Worm (Caenorhabditis elegans) whole organism, L4 larva: Measurements from ENCODE around the gene dgk-4.

Experiments used
- F26F4.8 ChIP-seq: fragments of 200-800 bp; sonication (Bioruptor generic); conservative IDR thresholded peaks from 2 replicates; pipeline ENCODE4 v1.3.6; 2022; ENCODE audit warnings: missing genetic modification characterization, missing compliant biosample characterization
- T20F7.1 ChIP-seq: fragments of 200-800 bp; sonication (Bioruptor generic); optimal IDR thresholded peaks from 2 replicates; lab custom pipeline; 2018; ENCODE audit warnings: mild to moderate bottlenecking, missing genetic modification characterization, missing compliant biosample characterization
- Y75B8A.6 ChIP-seq: fragments of 200-800 bp; sonication (Bioruptor generic); IDR thresholded peaks from 2 replicates; pipeline ENCODE4 v1.3.6; 2022; ENCODE audit warnings: missing genetic modification reagents, missing genetic modification characterization, missing compliant biosample characterization
- attf-4 ChIP-seq: sonication (generic microtip); optimal IDR thresholded peaks from 3 replicates; lab custom pipeline; 2017; ENCODE audit warnings: missing biosample characterization, missing genetic modification characterization
- cey-2 ChIP-seq: sonication (generic microtip); optimal IDR thresholded peaks from 3 replicates; lab custom pipeline; 2017; ENCODE audit warnings: missing genetic modification characterization, mild to moderate bottlenecking, missing compliant biosample characterization, antibody characterized with exemption, borderline replicate concordance; ENCODE audit not compliant: insufficient read depth
- daf-16 ChIP-seq, 3 experiments: sonication (generic microtip); optimal IDR thresholded peaks; 2 replicates each; lab custom pipeline; 2016 to 2017; ENCODE audit warnings: missing genetic modification characterization in 3 of 3, missing genetic modification reagents in 3 of 3, mild to moderate bottlenecking in 2 of 3, missing compliant biosample characterization in 2 of 3, missing biosample characterization in 1 of 3, moderate library complexity in 1 of 3
- dmd-9 ChIP-seq: fragments of 200-800 bp; sonication (Bioruptor generic); IDR thresholded peaks from 2 replicates; pipeline ENCODE4 v1.3.6; 2022; ENCODE audit warnings: missing genetic modification reagents, missing genetic modification characterization, missing compliant biosample characterization
- dpl-1 ChIP-seq: fragments of 150-350 bp; optimal IDR thresholded peaks from 2 replicates; lab custom pipeline; 2014; ENCODE audit warnings: missing biosample characterization, missing genetic modification reagents, missing genetic modification characterization
- duxl-1 ChIP-seq: sonication (generic microtip); optimal IDR thresholded peaks from 2 replicates; lab custom pipeline; 2016; ENCODE audit warnings: mild to moderate bottlenecking, missing genetic modification characterization, moderate library complexity, missing compliant biosample characterization; ENCODE audit not compliant: poor library complexity
- dve-1 ChIP-seq: sonication (generic microtip); optimal IDR thresholded peaks from 2 replicates; lab custom pipeline; 2017; ENCODE audit warnings: antibody characterized with exemption, mild to moderate bottlenecking, missing genetic modification characterization, missing compliant biosample characterization; ENCODE audit not compliant: insufficient read depth
- lin-15B ChIP-seq: fragments of 150-350 bp; sonication (generic microtip); optimal IDR thresholded peaks from 3 replicates; lab custom pipeline; 2014; ENCODE audit warnings: missing biosample characterization, missing genetic modification characterization
- lir-3 ChIP-seq: sonication (generic microtip); optimal IDR thresholded peaks from 2 replicates; lab custom pipeline; 2016; ENCODE audit warnings: mild to moderate bottlenecking, missing genetic modification characterization, missing compliant biosample characterization
- lsy-2 ChIP-seq, 2 experiments: fragments of 150-350 bp in 1 of 2; sonication (generic microtip) in 1 of 2; optimal IDR thresholded peaks; 2 replicates each; lab custom pipeline; 2014 to 2017; ENCODE audit warnings: missing biosample characterization in 2 of 2, missing genetic modification characterization in 2 of 2
- nhr-102 ChIP-seq: sonication (generic microtip); optimal IDR thresholded peaks from 2 replicates; lab custom pipeline; 2016; ENCODE audit warnings: mild to moderate bottlenecking, missing genetic modification characterization, moderate library complexity, missing compliant biosample characterization
- nhr-48 ChIP-seq: sonication (generic microtip); optimal IDR thresholded peaks from 2 replicates; lab custom pipeline; 2016; ENCODE audit warnings: mild to moderate bottlenecking, missing genetic modification characterization, missing compliant biosample characterization
- nhr-6 ChIP-seq: fragments of 150-350 bp; optimal IDR thresholded peaks from 2 replicates; lab custom pipeline; 2014; ENCODE audit warnings: missing biosample characterization, missing genetic modification characterization
- nhr-77 ChIP-seq: fragments of 150-350 bp; optimal IDR thresholded peaks from 2 replicates; lab custom pipeline; 2014; ENCODE audit warnings: missing biosample characterization, missing genetic modification characterization
- rbr-2 ChIP-seq: sonication (generic microtip); optimal IDR thresholded peaks from 2 replicates; lab custom pipeline; 2016; ENCODE audit warnings: missing genotype, missing genetic modification characterization, missing compliant biosample characterization
- saeg-2 ChIP-seq: fragments of 200-800 bp; sonication (Bioruptor generic); IDR thresholded peaks from 2 replicates; pipeline ENCODE4 v1.3.6; 2022; ENCODE audit warnings: missing genetic modification reagents, missing genetic modification characterization, missing compliant biosample characterization
- snpc-4 ChIP-seq: fragments of 150-350 bp; optimal IDR thresholded peaks from 2 replicates; lab custom pipeline; 2014; ENCODE audit warnings: missing biosample characterization, missing genetic modification characterization
- zag-1 ChIP-seq: fragments of 150-350 bp; optimal IDR thresholded peaks from 2 replicates; lab custom pipeline; 2014; ENCODE audit warnings: missing biosample characterization, missing genetic modification characterization
- ztf-11 ChIP-seq: fragments of 150-350 bp; optimal IDR thresholded peaks from 2 replicates; lab custom pipeline; 2014; ENCODE audit warnings: missing biosample characterization, missing genetic modification characterization

dgk-4 gene

DNA sequence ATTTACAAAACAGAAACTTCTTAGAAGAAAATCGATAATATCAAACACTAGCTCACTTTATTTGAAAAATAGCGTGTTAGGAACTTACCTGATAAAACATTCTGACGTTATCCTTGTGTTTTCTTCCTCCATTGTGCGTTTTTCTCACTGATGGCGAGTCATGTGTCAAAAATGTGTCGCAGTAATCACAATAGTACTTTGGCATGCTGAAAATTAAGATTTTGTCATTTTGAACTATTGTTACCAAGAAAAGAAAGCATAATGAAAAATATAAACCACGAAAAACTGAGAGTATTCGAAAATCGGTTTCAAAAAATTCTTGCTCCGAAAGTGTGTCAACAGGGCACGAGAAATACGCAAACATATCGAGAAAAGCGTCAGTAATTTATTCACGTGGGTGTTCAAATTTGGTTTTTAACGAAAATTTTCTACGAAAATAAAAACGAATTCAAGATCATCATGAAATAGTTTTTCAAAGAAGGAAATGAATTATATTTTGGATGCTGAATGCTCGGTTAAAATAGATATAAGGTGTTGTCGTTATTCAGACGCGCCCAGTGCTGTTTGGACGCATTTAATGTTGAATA, 56.6 kb downstream of the dgk-4 start, which contains the start of gene snrp-3 (continued):
- no peak for TF ChIP-seq dmd-9 (GFP tag; lab: Robert Waterston, UW)
- TF ChIP-seq rbr-2 (tag; lab: Kevin White, UChicago): peak; percentile 64
- TF ChIP-seq lin-15B: peak; percentile 52
- TF ChIP-seq nhr-77 (tag; lab: Kevin White, UChicago): peak; percentile 45
- peak; percentile 96 for TF ChIP-seq dpl-1 (GFP tag; lab: Kevin White, UChicago)
- TF ChIP-seq T20F7.1 (GFP tag; lab: Kevin White, UChicago): peak; percentile 83
- peak; percentile 81 for TF ChIP-seq dve-1 (tag; lab: Kevin White, UChicago)
- TF ChIP-seq duxl-1 (tag; lab: Kevin White, UChicago): peak; percentile 80
- TF ChIP-seq ztf-11 (tag; lab: Kevin White, UChicago): no peak
- TF ChIP-seq, all 104 proteins: peak for 36

DNA sequence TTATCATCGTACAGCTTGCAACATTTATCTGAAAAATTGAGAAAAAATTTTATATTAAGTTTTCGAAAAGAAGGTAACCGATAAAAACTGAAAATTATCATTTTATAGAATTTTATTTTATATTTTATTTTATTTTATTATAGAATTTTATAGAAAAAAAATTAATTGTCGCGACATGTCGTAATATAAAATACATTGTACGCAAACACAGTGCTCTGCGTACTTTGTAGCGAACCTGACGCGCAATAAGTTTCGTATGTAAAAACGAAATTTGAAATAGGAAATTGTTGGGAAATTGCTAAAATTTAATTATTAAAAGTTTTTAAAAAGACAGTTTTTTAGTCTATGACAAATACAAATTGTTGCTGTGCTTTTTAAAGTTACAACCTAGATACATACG, 60.4 kb downstream of the dgk-4 start, which contains the start of the genes hst-1 and ints-6:
hst-1 (minus strand) TSS at position 28 of the 400 bp plus-strand sequence.
ints-6 (plus strand) TSS at position 260 of the 400 bp plus-strand sequence.
- TF ChIP-seq cey-2 (tag; lab: Kevin White, UChicago) (no peak), nhr-102 (tag; lab: Kevin White, UChicago) (no peak), daf-16 (GFP tag; optimal IDR thresholded peaks at IDR 0.05; lab: Kevin White, UChicago) (no peak), daf-16 (tag; optimal IDR thresholded peaks at IDR 0.05; lab: Kevin White, UChicago) (no peak), nhr-48 (tag; lab: Kevin White, UChicago) (no peak), nhr-6 (no peak), dpl-1 (GFP tag; lab: Kevin White, UChicago) (peak; percentile 58), Y75B8A.6 (GFP tag; lab: Robert Waterston, UW) (no peak), rbr-2 (tag; lab: Kevin White, UChicago) (no peak), zag-1 (tag; lab: Kevin White, UChicago) (no peak), lsy-2 (tag; optimal IDR thresholded peaks at IDR 0.05; lab: Kevin White, UChicago) (peak in 1 of 2 experiments; percentile 28), snpc-4 (tag; lab: Kevin White, UChicago) (no peak), T20F7.1 (GFP tag; lab: Kevin White, UChicago) (peak; percentile 59), F26F4.8 (GFP tag; lab: Robert Waterston, UW) (no peak), lir-3 (no peak), saeg-2 (GFP tag; lab: Robert Waterston, UW) (no peak), attf-4 (tag; lab: Kevin White, UChicago) (no peak)
- TF ChIP-seq, all 104 proteins: peak for 3
